Worm (Caenorhabditis elegans) whole organism, midembryonic: ENCODE measurements around the gene srt-18.

ENCODE experiments used
- T22C8.4 ChIP-seq: fragments of 200-800 bp; sonication (Bioruptor generic); IDR thresholded peaks from 2 replicates; pipeline ENCODE4 v1.3.6; 2022; ENCODE audit warnings: missing genetic modification characterization, missing compliant biosample characterization
- cog-1 ChIP-seq: sonication (generic microtip); optimal IDR thresholded peaks from 2 replicates; lab custom pipeline; 2016; ENCODE audit warnings: missing genetic modification characterization, missing compliant biosample characterization
- flt-1 ChIP-seq: fragments of 200-800 bp; sonication (Bioruptor generic); IDR thresholded peaks from 2 replicates; pipeline ENCODE4 v1.3.6; 2022; ENCODE audit warnings: missing genetic modification characterization, missing compliant biosample characterization
- klf-2 ChIP-seq: fragments of 200-800 bp; sonication (Bioruptor generic); conservative IDR thresholded peaks from 2 replicates; pipeline ENCODE4 v1.3.6; 2022; ENCODE audit warnings: missing genetic modification reagents, missing genetic modification characterization, missing compliant biosample characterization
- med-1 ChIP-seq: sonication (generic microtip); optimal IDR thresholded peaks from 2 replicates; lab custom pipeline; 2017; ENCODE audit warnings: missing genetic modification characterization, mild to moderate bottlenecking, missing compliant biosample characterization, antibody characterized with exemption, missing genetic modification reagents; ENCODE audit not compliant: insufficient read depth
- ref-1 ChIP-seq: fragments of 200-800 bp; sonication (Bioruptor generic); conservative IDR thresholded peaks from 2 replicates; pipeline ENCODE4 v1.3.6; 2022; ENCODE audit warnings: missing genetic modification reagents, missing genetic modification characterization, missing compliant biosample characterization
- tab-1 ChIP-seq: fragments of 200-800 bp; sonication (Bioruptor generic); IDR thresholded peaks from 2 replicates; pipeline ENCODE4 v1.3.6; 2022; ENCODE audit warnings: missing genetic modification characterization, missing compliant biosample characterization
- ztf-23 ChIP-seq: fragments of 200-800 bp; sonication (Bioruptor generic); IDR thresholded peaks from 2 replicates; pipeline ENCODE4 v1.3.6; 2022; ENCODE audit warnings: missing genetic modification reagents, missing genetic modification characterization, missing compliant biosample characterization
- ztf-29 ChIP-seq: fragments of 200-800 bp; sonication (Bioruptor generic); IDR thresholded peaks from 2 replicates; pipeline ENCODE4 v1.3.6; 2022; ENCODE audit warnings: missing genetic modification reagents, missing genetic modification characterization, missing compliant biosample characterization

DNA sequence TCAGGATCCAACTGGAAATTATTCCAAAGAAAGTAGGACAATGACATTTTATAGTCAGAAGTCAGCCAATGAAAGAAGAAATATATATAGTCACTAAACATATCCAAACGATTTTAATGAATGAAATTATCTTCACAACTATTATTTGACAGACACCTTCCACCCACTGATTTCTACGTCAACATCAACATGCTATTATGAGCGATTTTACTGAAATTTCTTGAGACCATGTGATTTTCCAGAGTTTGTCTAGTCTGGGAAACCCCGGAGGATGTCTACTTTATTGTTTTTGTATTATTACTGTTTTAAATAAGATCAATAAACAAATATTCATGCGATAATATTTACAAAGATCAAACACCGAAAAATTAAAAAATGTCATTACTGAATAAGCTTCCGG, at the start of gene srt-18:
- TF ChIP-seq flt-1 (GFP tag; lab: Robert Waterston, UW) (no peak), med-1 (GFP tag; lab: Kevin White, UChicago) (no peak), ref-1 (GFP tag; lab: Robert Waterston, UW) (no peak), ztf-29 (GFP tag; lab: Robert Waterston, UW) (no peak), ztf-23 (GFP tag; lab: Robert Waterston, UW) (no peak), T22C8.4 (GFP tag; lab: Robert Waterston, UW) (no peak), klf-2 (GFP tag; lab: Robert Waterston, UW) (no peak), cog-1 (tag; lab: Kevin White, UChicago) (no peak), tab-1 (no peak)
